Worm (Caenorhabditis elegans) whole organism, late embryonic: Measurements from ENCODE around the gene Y45F10B.9.
"Not testable (repeated sequence)": the region's sequence is repeated elsewhere in the genome, so short reads cannot be mapped to it uniquely, and the experiment has no call there.

ENCODE experiments used
- C38D4.7 ChIP-seq: fragments of 200-800 bp; sonication (Bioruptor generic); optimal IDR thresholded peaks from 2 replicates; lab custom pipeline; 2018; ENCODE audit warnings: mild to moderate bottlenecking, missing genetic modification characterization, moderate library complexity, missing compliant biosample characterization
- F13H6.1 ChIP-seq: sonication (generic microtip); optimal IDR thresholded peaks from 2 replicates; lab custom pipeline; 2016; ENCODE audit warnings: missing genetic modification characterization, missing compliant biosample characterization
- K02D7.2 ChIP-seq: sonication (generic microtip); optimal IDR thresholded peaks from 2 replicates; lab custom pipeline; 2017; ENCODE audit warnings: mild to moderate bottlenecking, missing genetic modification characterization, missing compliant biosample characterization
- T23F11.4 ChIP-seq: fragments of 200-800 bp; sonication (Bioruptor generic); optimal IDR thresholded peaks from 2 replicates; lab custom pipeline; 2018; ENCODE audit warnings: mild to moderate bottlenecking, missing genetic modification characterization, missing compliant biosample characterization
- Y22D7AL.16 ChIP-seq: sonication (generic microtip); optimal IDR thresholded peaks from 2 replicates; lab custom pipeline; 2016; ENCODE audit warnings: missing genetic modification characterization, missing compliant biosample characterization
- ahr-1 ChIP-seq: sonication (generic microtip); optimal IDR thresholded peaks from 2 replicates; lab custom pipeline; 2016; ENCODE audit warnings: missing genetic modification characterization, missing compliant biosample characterization
- ceh-22 ChIP-seq: sonication (generic microtip); optimal IDR thresholded peaks from 2 replicates; lab custom pipeline; 2017; ENCODE audit warnings: missing biosample characterization, missing genetic modification characterization
- ceh-24 ChIP-seq: sonication (generic microtip); optimal IDR thresholded peaks from 2 replicates; lab custom pipeline; 2016; ENCODE audit warnings: mild to moderate bottlenecking, missing genetic modification characterization, missing compliant biosample characterization
- ceh-31 ChIP-seq: sonication (generic microtip); optimal IDR thresholded peaks from 2 replicates; lab custom pipeline; 2016; ENCODE audit warnings: missing genetic modification characterization, missing compliant biosample characterization
- ceh-45 ChIP-seq: fragments of 200-800 bp; sonication (Bioruptor generic); IDR thresholded peaks from 2 replicates; pipeline ENCODE4 v1.3.6; 2022; ENCODE audit warnings: missing genetic modification reagents, missing genetic modification characterization, missing compliant biosample characterization
- ceh-48 ChIP-seq: sonication (generic microtip); optimal IDR thresholded peaks from 2 replicates; lab custom pipeline; 2016; ENCODE audit warnings: missing genetic modification characterization, inconsistent platforms, missing compliant biosample characterization
- ceh-6 ChIP-seq: fragments of 200-800 bp; sonication (Bioruptor generic); optimal IDR thresholded peaks from 2 replicates; lab custom pipeline; 2018; ENCODE audit warnings: mild to moderate bottlenecking, missing genetic modification characterization, missing compliant biosample characterization
- che-1 ChIP-seq: sonication (generic microtip); optimal IDR thresholded peaks from 2 replicates; lab custom pipeline; 2016; ENCODE audit warnings: mild to moderate bottlenecking, missing genetic modification characterization, missing compliant biosample characterization
- dmd-4 ChIP-seq: sonication (generic microtip); optimal IDR thresholded peaks from 2 replicates; lab custom pipeline; 2016; ENCODE audit warnings: borderline replicate concordance, missing genetic modification characterization, missing compliant biosample characterization
- dve-1 ChIP-seq: sonication (generic microtip); optimal IDR thresholded peaks from 2 replicates; lab custom pipeline; 2017; ENCODE audit warnings: antibody characterized with exemption, mild to moderate bottlenecking, missing genetic modification characterization, missing compliant biosample characterization
- ets-4 ChIP-seq: sonication (generic microtip); optimal IDR thresholded peaks from 2 replicates; lab custom pipeline; 2016; ENCODE audit warnings: missing genetic modification characterization, missing compliant biosample characterization
- fkh-10 ChIP-seq: fragments of 150-350 bp; optimal IDR thresholded peaks from 2 replicates; lab custom pipeline; 2014; ENCODE audit warnings: missing biosample characterization, missing genetic modification reagents, missing genetic modification characterization
- fkh-6 ChIP-seq: sonication (generic microtip); optimal IDR thresholded peaks from 2 replicates; lab custom pipeline; 2016; ENCODE audit warnings: missing genetic modification characterization, missing compliant biosample characterization
- hlh-30 ChIP-seq: sonication (generic microtip); optimal IDR thresholded peaks from 2 replicates; lab custom pipeline; 2017; ENCODE audit warnings: antibody characterized with exemption, missing genetic modification characterization, missing compliant biosample characterization; ENCODE audit not compliant: insufficient read depth
- hlh-6 ChIP-seq: sonication (generic microtip); optimal IDR thresholded peaks from 2 replicates; lab custom pipeline; 2016; ENCODE audit warnings: missing genotype, missing genetic modification characterization, missing compliant biosample characterization
- hlh-8 ChIP-seq: sonication (generic microtip); optimal IDR thresholded peaks from 2 replicates; lab custom pipeline; 2016; ENCODE audit warnings: missing genotype, missing genetic modification characterization, missing compliant biosample characterization
- lim-6 ChIP-seq: sonication (generic microtip); optimal IDR thresholded peaks from 2 replicates; lab custom pipeline; 2016; ENCODE audit warnings: missing genetic modification characterization, missing compliant biosample characterization
- madf-2 ChIP-seq: sonication (generic microtip); optimal IDR thresholded peaks from 2 replicates; lab custom pipeline; 2017; ENCODE audit warnings: missing genetic modification characterization, missing compliant biosample characterization
- nhr-232 ChIP-seq: sonication (generic microtip); optimal IDR thresholded peaks from 2 replicates; lab custom pipeline; 2016; ENCODE audit warnings: missing genetic modification characterization, missing compliant biosample characterization
- odd-2 ChIP-seq: sonication (generic microtip); optimal IDR thresholded peaks from 2 replicates; lab custom pipeline; 2017; ENCODE audit warnings: antibody characterized with exemption, mild to moderate bottlenecking, missing genetic modification characterization, missing compliant biosample characterization
- pag-3 ChIP-seq: sonication (generic microtip); optimal IDR thresholded peaks from 2 replicates; lab custom pipeline; 2016; ENCODE audit warnings: missing compliant biosample characterization, missing genetic modification characterization, borderline replicate concordance
- pat-9 ChIP-seq: fragments of 200-800 bp; sonication (Bioruptor generic); optimal IDR thresholded peaks from 2 replicates; lab custom pipeline; 2018; ENCODE audit warnings: mild to moderate bottlenecking, missing genetic modification characterization, moderate library complexity, missing compliant biosample characterization
- pha-4 ChIP-seq: fragments of 150-350 bp; optimal IDR thresholded peaks from 2 replicates; lab custom pipeline; 2018; ENCODE audit warnings: missing biosample characterization, missing genetic modification reagents, missing genetic modification characterization
- pqm-1 ChIP-seq: sonication (generic microtip); optimal IDR thresholded peaks from 2 replicates; lab custom pipeline; 2016; ENCODE audit warnings: missing genetic modification characterization, missing compliant biosample characterization
- rnt-1 ChIP-seq: sonication (generic microtip); optimal IDR thresholded peaks from 2 replicates; lab custom pipeline; 2016; ENCODE audit warnings: missing genetic modification characterization, missing compliant biosample characterization
- sdc-2 ChIP-seq: sonication (generic microtip); optimal IDR thresholded peaks from 2 replicates; lab custom pipeline; 2016; ENCODE audit warnings: missing genotype, missing genetic modification characterization, missing compliant biosample characterization
- tbx-7 ChIP-seq: sonication (generic microtip); optimal IDR thresholded peaks from 2 replicates; lab custom pipeline; 2016; ENCODE audit warnings: missing genotype, missing genetic modification characterization, missing compliant biosample characterization
- ttx-3 ChIP-seq: sonication (generic microtip); optimal IDR thresholded peaks from 2 replicates; lab custom pipeline; 2016; ENCODE audit warnings: missing genetic modification reagents, missing genetic modification characterization, missing compliant biosample characterization
- unc-3 ChIP-seq, 2 experiments: fragments of 200-800 bp in 1 of 2; sonication (Bioruptor generic) in 1 of 2; sonication (generic microtip) in 1 of 2; conservative IDR thresholded peaks in 1 of 2; optimal IDR thresholded peaks in 1 of 2; 2 replicates each; pipeline versions ENCODE4 v1.3.6 to Lab custom; 2016 to 2022; ENCODE audit warnings: missing compliant biosample characterization in 2 of 2, missing genetic modification characterization in 2 of 2, missing genetic modification reagents in 1 of 2
- unc-55 ChIP-seq: sonication (generic microtip); optimal IDR thresholded peaks from 2 replicates; lab custom pipeline; 2017; ENCODE audit warnings: missing biosample characterization, missing genetic modification reagents, missing genetic modification characterization
- unc-86 ChIP-seq: sonication (generic microtip); optimal IDR thresholded peaks from 2 replicates; lab custom pipeline; 2016; ENCODE audit warnings: missing genetic modification characterization, missing compliant biosample characterization
- ztf-16 ChIP-seq: sonication (generic microtip); optimal IDR thresholded peaks from 2 replicates; lab custom pipeline; 2017; ENCODE audit warnings: missing genetic modification characterization, missing compliant biosample characterization

Y45F10B.9 gene

ce11 chrIV:13593351-13593750 is 4.4 kb downstream of the Y45F10B.9 start, which contains the start of gene Y45F10B.3:
Gene Y45F10B.3 (plus strand): TSS chrIV:13593651.
- TF ChIP-seq ztf-16 (tag; lab: Kevin White, UChicago): no peak
- TF ChIP-seq ceh-22: no peak
- no peak for TF ChIP-seq odd-2 (tag; lab: Kevin White, UChicago)
- no peak for TF ChIP-seq ceh-48 (tag; lab: Kevin White, UChicago)
- no peak for TF ChIP-seq ceh-6 (GFP tag; lab: Kevin White, UChicago)
- no peak for TF ChIP-seq fkh-6
- no peak for TF ChIP-seq T23F11.4
- no peak for TF ChIP-seq ceh-24 (tag; lab: Kevin White, UChicago)
- TF ChIP-seq unc-55: no peak
- TF ChIP-seq lim-6 (tag; lab: Kevin White, UChicago): no peak
- no peak for TF ChIP-seq che-1
- TF ChIP-seq hlh-6: no peak
- no peak for TF ChIP-seq sdc-2
- TF ChIP-seq dmd-4 (tag; lab: Kevin White, UChicago): no peak
- no peak for TF ChIP-seq rnt-1 (tag; lab: Kevin White, UChicago)
- no peak for TF ChIP-seq ets-4 (tag; lab: Kevin White, UChicago)
- no peak for TF ChIP-seq F13H6.1 (tag; lab: Kevin White, UChicago)

ce11 chrIV:13591645-13592044 is 6.1 kb downstream of the Y45F10B.9 start, which contains the start of gene tsp-5:
Gene tsp-5 (minus strand): TSS chrIV:13591745.
- TF ChIP-seq rnt-1 (tag; lab: Kevin White, UChicago) (no peak), sdc-2 (no peak), ahr-1 (tag; lab: Kevin White, UChicago) (no peak), unc-86 (tag; lab: Kevin White, UChicago) (no peak), pha-4 (tag; lab: Kevin White, UChicago) (no peak), hlh-8 (tag; lab: Kevin White, UChicago) (no peak), tbx-7 (tag; lab: Kevin White, UChicago) (no peak), C38D4.7 (no peak), che-1 (no peak), nhr-232 (no peak), madf-2 (tag; lab: Kevin White, UChicago) (no peak), ceh-22 (no peak), lim-6 (tag; lab: Kevin White, UChicago) (no peak), dve-1 (tag; lab: Kevin White, UChicago) (no peak), ceh-31 (tag; lab: Kevin White, UChicago) (no peak), ceh-45 (GFP tag; lab: Robert Waterston, UW) (no peak), pag-3 (tag; lab: Kevin White, UChicago) (no peak)

ce11 chrIV:13588544-13589043 is 9.1 kb downstream of the Y45F10B.9 start, which contains the start of gene sru-9:
Gene sru-9 (plus strand): TSS chrIV:13588993.
- TF ChIP-seq hlh-30; hlh-8 (tag; lab: Kevin White, UChicago); ttx-3 (tag; lab: Kevin White, UChicago): not testable (repeated sequence)
- TF ChIP-seq, all 69 proteins: peak for 0; not testable (repeated sequence) for 69

- TF ChIP-seq ahr-1 (tag; lab: Kevin White, UChicago) (no peak), fkh-10 (GFP tag; lab: Kevin White, UChicago) (no peak), sdc-2 (no peak), pat-9 (tag; lab: Kevin White, UChicago) (no peak), unc-86 (tag; lab: Kevin White, UChicago) (no peak), T23F11.4 (no peak), pqm-1 (tag; lab: Kevin White, UChicago) (no peak), ttx-3 (tag; lab: Kevin White, UChicago) (no peak), dmd-4 (tag; lab: Kevin White, UChicago) (no peak), Y22D7AL.16 (no peak), rnt-1 (tag; lab: Kevin White, UChicago) (no peak), unc-3 (GFP tag; conservative IDR thresholded peaks at IDR 0.05; lab: Robert Waterston, UW) (no peak), unc-3 (tag; optimal IDR thresholded peaks at IDR 0.05; lab: Kevin White, UChicago) (no peak), C38D4.7 (no peak), K02D7.2 (tag; lab: Kevin White, UChicago) (no peak)
These were observed 10.5 kb downstream of the Y45F10B.9 start, which contains the start of gene Y45F10B.12 for ce11 chrIV:13587175-13587574. Gene Y45F10B.12 (plus strand): TSS chrIV:13587475.
